Worm (Caenorhabditis elegans): ENCODE measurements around the gene nhr-94.

DNA sequence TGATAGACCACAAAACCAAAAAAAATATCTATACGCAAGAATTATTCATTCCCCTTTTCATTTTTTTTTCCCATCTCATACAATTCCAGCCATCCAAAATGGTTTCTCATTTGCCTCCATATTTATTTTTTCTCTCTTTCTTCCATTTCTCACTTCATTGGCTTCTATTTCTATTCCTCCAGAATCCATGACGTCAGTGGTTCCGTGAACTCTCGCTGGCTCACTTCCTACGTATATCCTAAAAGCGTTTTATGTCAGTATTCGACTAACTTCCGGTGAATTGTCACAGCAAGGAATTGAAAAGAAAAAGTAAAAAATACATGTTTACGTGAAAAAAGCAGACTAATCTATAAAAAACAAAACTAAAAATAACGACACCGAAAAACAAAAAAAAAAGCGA is 40.8 kb upstream of the nhr-94 start:
- TF ChIP-seq him-1 (tag; optimal IDR thresholded peaks at IDR 0.05) (no peak), dao-5 (tag; optimal IDR thresholded peaks at IDR 0.05) (no peak)

Measured in whole organism, L4/young adult.